Fruit fly (Drosophila melanogaster): ENCODE measurements around the gene CG7115.

The CG7115 gene

DNA sequence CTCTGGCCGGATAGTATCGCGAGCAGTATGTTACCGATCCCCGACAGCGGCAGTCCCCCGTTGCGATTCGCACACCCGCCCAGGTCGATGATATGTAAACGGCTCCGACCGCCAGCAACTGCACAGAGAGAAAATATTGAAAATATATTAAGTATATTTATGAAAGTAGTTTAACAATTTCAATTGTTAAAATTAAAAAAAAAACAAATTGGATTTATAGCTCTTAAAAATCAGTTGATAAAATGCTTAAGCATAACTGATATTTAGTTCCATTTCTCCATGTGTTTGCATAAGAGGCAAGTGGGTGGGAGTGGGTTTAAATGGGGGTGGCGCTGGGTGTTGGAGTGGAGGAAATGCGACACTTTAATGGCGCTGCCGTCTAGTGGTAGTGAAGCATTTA lies 28.5 kb downstream of the CG7115 start (continued):
- TF ChIP-seq Fer3 (tag; optimal IDR thresholded peaks at IDR 0.05) (no peak), dm (GFP tag; optimal IDR thresholded peaks at IDR 0.05) (no peak), CG6175 (GFP tag; IDR thresholded peaks at IDR 0.05) (no peak), lab (GFP tag; optimal IDR thresholded peaks at IDR 0.05) (peak; percentile 61), Hr39 (optimal IDR thresholded peaks at IDR 0.05) (no peak), fd3F (GFP tag; optimal IDR thresholded peaks at IDR 0.05) (no peak), Oli (tag; optimal IDR thresholded peaks at IDR 0.05) (peak; percentile 31), Dref (GFP tag; IDR thresholded peaks at IDR 0.05) (no peak), grn (GFP tag; optimal IDR thresholded peaks at IDR 0.05) (no peak), Sin3A (optimal IDR thresholded peaks at IDR 0.05) (no peak), pita (GFP tag; optimal IDR thresholded peaks at IDR 0.05) (no peak), ken (GFP tag; IDR thresholded peaks at IDR 0.05) (no peak), Trl (optimal IDR thresholded peaks at IDR 0.05) (no peak), Trl (GFP tag; optimal IDR thresholded peaks at IDR 0.05) (no peak), CG6791 (GFP tag; IDR thresholded peaks at IDR 0.05; ENCODE audit: partially characterized antibody) (no peak), dmrt11E (tag; optimal IDR thresholded peaks at IDR 0.05) (no peak), CG2712 (tag; optimal IDR thresholded peaks at IDR 0.05) (no peak), lola (GFP tag; optimal IDR thresholded peaks at IDR 0.05) (no peak), Lim3 (GFP tag; IDR thresholded peaks at IDR 0.05) (no peak), CG3995 (GFP tag; optimal IDR thresholded peaks at IDR 0.05) (no peak), hth (optimal IDR thresholded peaks at IDR 0.05) (no peak), ranshi (GFP tag; IDR thresholded peaks at IDR 0.05) (peak; percentile 49; the same call in 1 of the 2 replicates), CG4854 (GFP tag; optimal IDR thresholded peaks at IDR 0.05) (no peak), CG15514 (GFP tag; optimal IDR thresholded peaks at IDR 0.05) (no peak), CG14014 (GFP tag; IDR thresholded peaks at IDR 0.05) (peak; percentile 34; the same call in 1 of the 2 replicates), fu2 (GFP tag; optimal IDR thresholded peaks at IDR 0.05) (no peak), wdn (GFP tag; IDR thresholded peaks at IDR 0.05) (no peak), CG11398 (GFP tag; optimal IDR thresholded peaks at IDR 0.05) (no peak), CG4424 (GFP tag; optimal IDR thresholded peaks at IDR 0.05) (no peak), nom (GFP tag; optimal IDR thresholded peaks at IDR 0.05) (no peak), z (GFP tag; IDR thresholded peaks at IDR 0.05) (no peak), CHES-1-like (GFP tag; optimal IDR thresholded peaks at IDR 0.05) (no peak), exex (tag; optimal IDR thresholded peaks at IDR 0.05) (no peak), CG12071 (GFP tag; optimal IDR thresholded peaks at IDR 0.05) (no peak), Rx (GFP tag; IDR thresholded peaks at IDR 0.05) (no peak), CG1024 (GFP tag; IDR thresholded peaks at IDR 0.05) (no peak), CG17912 (GFP tag; optimal IDR thresholded peaks at IDR 0.05) (no peak), emc (GFP tag; optimal IDR thresholded peaks at IDR 0.05) (no peak), Ets97D (GFP tag; optimal IDR thresholded peaks at IDR 0.05) (no peak), gce (GFP tag; IDR thresholded peaks at IDR 0.05) (no peak), pzg (GFP tag; optimal IDR thresholded peaks at IDR 0.05) (no peak), nerfin-1 (tag; optimal IDR thresholded peaks at IDR 0.05) (no peak), CG13296 (GFP tag; optimal IDR thresholded peaks at IDR 0.05) (no peak), ac (GFP tag; optimal IDR thresholded peaks at IDR 0.05) (no peak), CG9609 (GFP tag; optimal IDR thresholded peaks at IDR 0.05) (no peak), twi (tag; optimal IDR thresholded peaks at IDR 0.05) (no peak), HLHmδ (GFP tag; optimal IDR thresholded peaks at IDR 0.05) (no peak), hb (GFP tag; IDR thresholded peaks at IDR 0.05; ENCODE audit: partially characterized antibody) (no peak), C15 (GFP tag; IDR thresholded peaks at IDR 0.05) (no peak), Optix (GFP tag; IDR thresholded peaks at IDR 0.05) (no peak), zf30C (GFP tag; optimal IDR thresholded peaks at IDR 0.05) (no peak), CG14965 (GFP tag; optimal IDR thresholded peaks at IDR 0.05; ENCODE audit: borderline replicate concordance) (no peak), trem (tag; optimal IDR thresholded peaks at IDR 0.05) (no peak)
